Fruit fly (Drosophila melanogaster) whole organism, embryonic: ENCODE measurements around the gene CG33552.

Experiments
- Asciz ChIP-seq: fragments of 200-800 bp; sonication (Bioruptor generic); optimal IDR thresholded peaks from 2 replicates; lab custom pipeline; 2017; ENCODE audit warnings: missing biosample characterization, mild to moderate bottlenecking, missing genetic modification characterization, missing genetic modification reagents
- CG10321 ChIP-seq: fragments of 200-800 bp; sonication (Bioruptor generic); IDR thresholded peaks from 2 replicates; pipeline ENCODE4 v1.3.6; 2022; ENCODE audit warnings: missing biosample characterization, missing genetic modification characterization
- CG12155 ChIP-seq: fragments of 200-800 bp; sonication (Bioruptor generic); optimal IDR thresholded peaks from 3 replicates; lab custom pipeline; 2016; ENCODE audit warnings: missing biosample characterization, missing genetic modification characterization
- CG13424 ChIP-seq: fragments of 200-800 bp; sonication (Bioruptor generic); optimal IDR thresholded peaks from 2 replicates; lab custom pipeline; 2019; ENCODE audit warnings: missing biosample characterization, mild to moderate bottlenecking, missing genetic modification characterization, moderate library complexity
- CG17829 ChIP-seq: fragments of 200-800 bp; optimal IDR thresholded peaks from 2 replicates; lab custom pipeline; 2019; ENCODE audit warnings: missing biosample characterization, mild to moderate bottlenecking, missing genetic modification characterization, moderate library complexity
- CG2129 ChIP-seq: fragments of 200-800 bp; sonication (Bioruptor generic); IDR thresholded peaks from 2 replicates; pipeline ENCODE4 v1.3.6; 2022; ENCODE audit warnings: missing biosample characterization, missing genetic modification characterization; ENCODE audit not compliant: partially characterized antibody
- CG3065 ChIP-seq: fragments of 200-800 bp; sonication (Bioruptor generic); optimal IDR thresholded peaks from 2 replicates; lab custom pipeline; 2016; ENCODE audit warnings: missing biosample characterization, missing genetic modification characterization
- CG33213 ChIP-seq: fragments of 200-800 bp; sonication (Bioruptor generic); optimal IDR thresholded peaks from 3 replicates; lab custom pipeline; 2016; ENCODE audit warnings: missing biosample characterization, missing genetic modification characterization
- CG3726 ChIP-seq: fragments of 200-800 bp; sonication (Bioruptor generic); IDR thresholded peaks from 3 replicates; pipeline ENCODE4, ENCODE4 v1.3.6; 2022; ENCODE audit warnings: missing biosample characterization, missing genetic modification characterization
- CG5953 ChIP-seq: fragments of 200-800 bp; sonication (Bioruptor generic); IDR thresholded peaks from 2 replicates; pipeline ENCODE4 v1.3.6; 2022; ENCODE audit warnings: missing biosample characterization, missing genetic modification characterization
- CG6791 ChIP-seq: fragments of 200-800 bp; sonication (Bioruptor generic); IDR thresholded peaks from 3 replicates; pipeline ENCODE4 v1.3.6; 2022; ENCODE audit warnings: missing biosample characterization, missing genetic modification characterization; ENCODE audit not compliant: partially characterized antibody
- CG8765 ChIP-seq: fragments of 200-800 bp; sonication (Bioruptor generic); IDR thresholded peaks from 2 replicates; pipeline ENCODE4 v1.3.6; 2022; ENCODE audit warnings: missing biosample characterization, missing genetic modification characterization
- D ChIP-seq, 2 experiments: fragments of 200-800 bp in 1 of 2; fragments of >200 bp in 1 of 2; sonication (Bioruptor generic) in 1 of 2; optimal IDR thresholded peaks; 2 replicates in 1 of 2; 3 replicates in 1 of 2; lab custom pipeline; 2017; ENCODE audit warnings: mild to moderate bottlenecking in 1 of 2, missing biosample characterization in 1 of 2, missing genetic modification characterization in 1 of 2, missing genetic modification reagents in 1 of 2
- Dll ChIP-seq: fragments of 200-800 bp; sonication (Bioruptor generic); IDR thresholded peaks from 4 replicates; pipeline ENCODE4 v1.3.6; 2022; ENCODE audit warnings: missing biosample characterization, missing genetic modification characterization; ENCODE audit not compliant: partially characterized antibody
- E2f2 ChIP-seq: fragments of 200-800 bp; sonication (Bioruptor generic); IDR thresholded peaks from 2 replicates; pipeline ENCODE4 v1.3.6; 2022; ENCODE audit warnings: missing biosample characterization, missing genetic modification characterization
- Elba2 ChIP-seq: fragments of 200-800 bp; sonication (Bioruptor generic); optimal IDR thresholded peaks from 3 replicates; lab custom pipeline; 2016; ENCODE audit warnings: missing biosample characterization, missing genetic modification characterization
- Gug ChIP-seq: fragments of 200-800 bp; sonication (Bioruptor generic); IDR thresholded peaks from 4 replicates; pipeline ENCODE4 v1.3.6; 2022; ENCODE audit warnings: missing biosample characterization, missing genetic modification characterization
- Hmr ChIP-seq: fragments of 200-800 bp; sonication (Bioruptor generic); optimal IDR thresholded peaks from 3 replicates; lab custom pipeline; 2017; ENCODE audit warnings: mild to moderate bottlenecking, missing biosample characterization, missing genetic modification reagents, missing genetic modification characterization
- Lhr ChIP-seq: fragments of 200-800 bp; sonication (Bioruptor generic); optimal IDR thresholded peaks from 3 replicates; lab custom pipeline; 2017; ENCODE audit warnings: mild to moderate bottlenecking, missing biosample characterization, missing genetic modification reagents, missing genetic modification characterization
- Med ChIP-seq: fragments of 200-800 bp; sonication (Bioruptor generic); peaks from one replicate; lab custom pipeline; 2016; ENCODE audit warnings: missing biosample characterization, missing genetic modification characterization, mild to moderate bottlenecking, inconsistent platforms, moderate library complexity
- Six4 ChIP-seq: fragments of 200-800 bp; sonication (Bioruptor generic); optimal IDR thresholded peaks from 2 replicates; lab custom pipeline; 2016; ENCODE audit warnings: missing biosample characterization, missing genetic modification characterization
- Sox100B ChIP-seq: fragments of 200-800 bp; sonication (Bioruptor generic); optimal IDR thresholded peaks from 3 replicates; lab custom pipeline; 2018; ENCODE audit warnings: missing biosample characterization, mild to moderate bottlenecking, missing genetic modification characterization
- Sry-β ChIP-seq: fragments of 200-800 bp; sonication (Bioruptor generic); optimal IDR thresholded peaks from 2 replicates; lab custom pipeline; 2018; ENCODE audit warnings: missing biosample characterization, mild to moderate bottlenecking, missing genetic modification characterization, moderate library complexity
- ap ChIP-seq: fragments of 200-800 bp; sonication (Bioruptor generic); IDR thresholded peaks from 2 replicates; pipeline ENCODE4 v1.3.6; 2022; ENCODE audit warnings: missing biosample characterization, missing genetic modification characterization
- ara ChIP-seq: fragments of 200-800 bp; sonication (Bioruptor generic); IDR thresholded peaks from 2 replicates; pipeline ENCODE4 v1.3.6; 2022; ENCODE audit warnings: missing biosample characterization, missing genetic modification characterization
- ato ChIP-seq: fragments of 200-800 bp; sonication (Bioruptor generic); IDR thresholded peaks from 2 replicates; pipeline ENCODE4 v1.3.6; 2022; ENCODE audit warnings: missing biosample characterization, missing genetic modification characterization; ENCODE audit not compliant: partially characterized antibody
- gfzf ChIP-seq: fragments of 200-800 bp; sonication (Bioruptor generic); optimal IDR thresholded peaks from 2 replicates; lab custom pipeline; 2016; ENCODE audit warnings: missing biosample characterization, mild to moderate bottlenecking, missing genetic modification characterization, moderate library complexity
- her ChIP-seq: fragments of 200-800 bp; sonication (Bioruptor generic); optimal IDR thresholded peaks from 2 replicates; lab custom pipeline; 2016; ENCODE audit warnings: missing biosample characterization, missing genetic modification characterization
- mam ChIP-seq: fragments of 200-800 bp; sonication (Bioruptor generic); optimal IDR thresholded peaks from 3 replicates; lab custom pipeline; 2016; ENCODE audit warnings: missing biosample characterization, missing genetic modification characterization
- nerfin-2 ChIP-seq: fragments of 200-800 bp; sonication (Bioruptor generic); IDR thresholded peaks from 2 replicates; pipeline ENCODE4 v1.3.6; 2022; ENCODE audit warnings: missing biosample characterization, missing genetic modification characterization; ENCODE audit not compliant: partially characterized antibody
- nmo ChIP-seq: fragments of 200-800 bp; sonication (Bioruptor generic); optimal IDR thresholded peaks from 2 replicates; lab custom pipeline; 2018; ENCODE audit warnings: missing biosample characterization, mild to moderate bottlenecking, missing genetic modification characterization, moderate library complexity
- pan ChIP-seq, 4 experiments: fragments of >200 bp in 3 of 4; fragments of 200-800 bp in 1 of 4; sonication (Bioruptor generic) in 1 of 4; optimal IDR thresholded peaks in 3 of 4; IDR thresholded peaks in 1 of 4; 2 replicates each; pipeline versions ENCODE4 v1.3.6 to Lab custom; 2017 to 2022; ENCODE audit warnings: missing biosample characterization in 2 of 4, missing genetic modification characterization in 2 of 4, mixed read lengths in 1 of 4
- pb ChIP-seq: fragments of 200-800 bp; sonication (Bioruptor generic); optimal IDR thresholded peaks from 3 replicates; lab custom pipeline; 2016; ENCODE audit warnings: missing biosample characterization, missing genetic modification characterization
- phol ChIP-seq: fragments of 200-800 bp; sonication (Bioruptor generic); optimal IDR thresholded peaks from 3 replicates; lab custom pipeline; 2018; ENCODE audit warnings: missing biosample characterization, mild to moderate bottlenecking, missing genetic modification characterization, moderate library complexity
- pros ChIP-seq: fragments of 200-800 bp; sonication (Bioruptor generic); optimal IDR thresholded peaks from 3 replicates; lab custom pipeline; 2019; ENCODE audit warnings: missing biosample characterization, mild to moderate bottlenecking, missing genetic modification characterization, moderate library complexity
- row ChIP-seq: fragments of 200-800 bp; sonication (Bioruptor generic); IDR thresholded peaks from 3 replicates; pipeline ENCODE4 v1.3.6; 2022; ENCODE audit warnings: missing biosample characterization, missing genetic modification characterization
- sens ChIP-seq: fragments of 200-800 bp; sonication (Bioruptor generic); peaks from one replicate; lab custom pipeline; 2016; ENCODE audit warnings: missing biosample characterization, missing genetic modification characterization
- slp2 ChIP-seq: fragments of 200-800 bp; sonication (Bioruptor generic); optimal IDR thresholded peaks from 2 replicates; lab custom pipeline; 2016; ENCODE audit warnings: missing biosample characterization, missing genetic modification characterization
- tna ChIP-seq: fragments of 200-800 bp; sonication (Bioruptor generic); IDR thresholded peaks from 2 replicates; pipeline ENCODE4 v1.3.6; 2022; ENCODE audit warnings: missing biosample characterization, missing genetic modification characterization; ENCODE audit not compliant: partially characterized antibody
- unc-4 ChIP-seq: fragments of 200-800 bp; sonication (Bioruptor generic); IDR thresholded peaks from 2 replicates; pipeline ENCODE4 v1.3.6; 2022; ENCODE audit warnings: missing biosample characterization, missing genetic modification characterization; ENCODE audit not compliant: partially characterized antibody
- vnd ChIP-seq: fragments of 200-800 bp; sonication (Bioruptor generic); IDR thresholded peaks from 3 replicates; pipeline ENCODE4 v1.3.6; 2022; ENCODE audit warnings: missing biosample characterization, missing genetic modification characterization; ENCODE audit not compliant: partially characterized antibody
- zf30C ChIP-seq: fragments of 200-800 bp; sonication (Bioruptor generic); optimal IDR thresholded peaks from 3 replicates; lab custom pipeline; 2018; ENCODE audit warnings: missing biosample characterization, mild to moderate bottlenecking, missing genetic modification characterization

Gene CG33552

dm6 chr2L:16676651-16677359, 5.5 kb upstream of the CG33552 start, which contains the start of the genes Trpgamma and her (continued):
- TF ChIP-seq CG3726 (GFP tag; lab: Robert Waterston, UW) (0 out of 3 replicates have a peak, but pooled peaks have one; percentile 28), CG2129 (GFP tag; lab: Robert Waterston, UW) (peak; percentile 75), mam (GFP tag; lab: Kevin White, UChicago) (no peak), E2f2 (GFP tag; lab: Robert Waterston, UW) (peak; percentile 92), phol (peak; percentile 10), CG33213 (GFP tag; lab: Kevin White, UChicago) (peak; percentile 43), her (GFP tag; lab: Kevin White, UChicago) (peak; percentile 31), Elba2 (peak; percentile 8), ato (GFP tag; lab: Robert Waterston, UW) (peak; percentile 79), Six4 (no peak), Sry-β (GFP tag; lab: Kevin White, UChicago) (no peak), CG6791 (GFP tag; lab: Robert Waterston, UW) (peak; percentile 90), Hmr (peak; percentile 48), unc-4 (GFP tag; lab: Robert Waterston, UW) (peak; percentile 93), Dll (GFP tag; lab: Robert Waterston, UW) (peak; percentile 95), row (GFP tag; lab: Robert Waterston, UW) (peak; percentile 38; the same call in 1 of the 3 replicates), gfzf (peak; percentile 38)
- TF ChIP-seq, all 482 proteins: peak for 107

dm6 chr2L:16679073-16679472, 3.2 kb upstream of the CG33552 start:
- TF ChIP-seq CG3065 (GFP tag; lab: Kevin White, UChicago) (peak; percentile 52), CG5953 (no peak), sens (GFP tag; lab: Kevin White, UChicago) (peak; percentile 58), Lhr (GFP tag; lab: Kevin White, UChicago) (no peak), Sox100B (no peak), CG8765 (GFP tag; lab: Robert Waterston, UW) (no peak), pan (optimal IDR thresholded peaks at IDR 0.05; lab: Kevin White, UChicago) (no peak), pan (GFP tag; optimal IDR thresholded peaks at IDR 0.05 in 1 of 2, IDR thresholded peaks at IDR 0.05 in 1 of 2) (no peak), ara (GFP tag; lab: Robert Waterston, UW) (no peak), slp2 (GFP tag; lab: Kevin White, UChicago) (no peak), CG10321 (no peak)

dm6 chr2L:16679817-16680683, 2.3 kb upstream of the CG33552 start, which contains the start of the genes grp and squ:
Gene grp (plus strand): TSS chr2L:16680054.
Gene squ (plus strand): TSS chr2L:16680054.
- TF ChIP-seq sens (GFP tag; lab: Kevin White, UChicago) (peak; percentile 85), CG17829 (peak; percentile 34), nmo (GFP tag; lab: Kevin White, UChicago) (peak; percentile 31), Dll (GFP tag; lab: Robert Waterston, UW) (peak; percentile 93), CG13424 (no peak), pros (GFP tag; lab: Kevin White, UChicago) (peak; percentile 39), D (optimal IDR thresholded peaks at IDR 0.05; lab: Kevin White, UChicago) (no peak), D (GFP tag; optimal IDR thresholded peaks at IDR 0.05; lab: Kevin White, UChicago) (no peak), Med (GFP tag; lab: Kevin White, UChicago) (peak; percentile 80), tna (peak; percentile 99), ap (GFP tag; lab: Robert Waterston, UW) (no peak), Asciz (GFP tag; lab: Kevin White, UChicago) (peak; percentile 21), CG12155 (no peak), CG10321 (no peak), pb (GFP tag; lab: Kevin White, UChicago) (no peak), pan (optimal IDR thresholded peaks at IDR 0.05; lab: Kevin White, UChicago) (no peak), pan (GFP tag; optimal IDR thresholded peaks at IDR 0.05 in 1 of 2, IDR thresholded peaks at IDR 0.05 in 1 of 2) (peak in 1 of 2 experiments; percentile 11), nerfin-2 (GFP tag; lab: Robert Waterston, UW) (peak; percentile 99), zf30C (GFP tag; lab: Kevin White, UChicago) (peak; percentile 40), Gug (GFP tag; lab: Robert Waterston, UW) (no peak), vnd (GFP tag; lab: Robert Waterston, UW) (peak; percentile 95)
